Worm (Caenorhabditis elegans) whole organism, L2 larva: ENCODE measurements around the gene pisy-1.

Source experiments
- R02D3.7 ChIP-seq: fragments of 150-350 bp; optimal IDR thresholded peaks from 2 replicates; lab custom pipeline; 2014; ENCODE audit warnings: missing biosample characterization, missing genetic modification characterization
- aly-2 ChIP-seq: fragments of 150-350 bp; optimal IDR thresholded peaks from 2 replicates; lab custom pipeline; 2014; ENCODE audit warnings: missing biosample characterization, missing genetic modification characterization
- ama-1 ChIP-seq: fragments of 150-350 bp; optimal IDR thresholded peaks from 2 replicates; lab custom pipeline; 2018; ENCODE audit warnings: inconsistent platforms
- ceh-16 ChIP-seq: fragments of 150-350 bp; optimal IDR thresholded peaks from 2 replicates; lab custom pipeline; 2014; ENCODE audit warnings: missing biosample characterization, missing genetic modification characterization
- egl-27 ChIP-seq: sonication (generic microtip); optimal IDR thresholded peaks from 3 replicates; lab custom pipeline; 2017; ENCODE audit warnings: missing biosample characterization, missing genetic modification reagents, missing genetic modification characterization
- fos-1 ChIP-seq: fragments of 150-350 bp; optimal IDR thresholded peaks from 2 replicates; lab custom pipeline; 2014; ENCODE audit warnings: missing biosample characterization, missing genetic modification characterization
- nhr-10 ChIP-seq: sonication (generic microtip); optimal IDR thresholded peaks from 2 replicates; lab custom pipeline; 2017; ENCODE audit warnings: missing biosample characterization, missing genetic modification characterization
- nhr-77 ChIP-seq: fragments of 150-350 bp; optimal IDR thresholded peaks from 2 replicates; lab custom pipeline; 2014; ENCODE audit warnings: missing biosample characterization, missing genetic modification characterization
- skn-1 ChIP-seq: sonication (generic microtip); optimal IDR thresholded peaks from 2 replicates; lab custom pipeline; 2017; ENCODE audit warnings: missing biosample characterization, missing genetic modification characterization
- snpc-4 ChIP-seq: fragments of 150-350 bp; optimal IDR thresholded peaks from 2 replicates; lab custom pipeline; 2014; ENCODE audit warnings: missing biosample characterization, missing genetic modification characterization
- zag-1 ChIP-seq: fragments of 150-350 bp; optimal IDR thresholded peaks from 2 replicates; lab custom pipeline; 2014; ENCODE audit warnings: missing biosample characterization, missing genetic modification characterization

- TF ChIP-seq egl-27 (tag; lab: Kevin White, UChicago), result no peak
- TF ChIP-seq nhr-77 (tag; lab: Kevin White, UChicago), result no peak
- TF ChIP-seq R02D3.7 (tag; lab: Kevin White, UChicago), result no peak
- no peak for TF ChIP-seq fos-1 (tag; lab: Kevin White, UChicago)
- TF ChIP-seq nhr-10 (tag; lab: Kevin White, UChicago), result no peak
- no peak for TF ChIP-seq aly-2
- TF ChIP-seq ceh-16 (tag; lab: Kevin White, UChicago), result no peak
- no peak for TF ChIP-seq snpc-4 (tag; lab: Kevin White, UChicago)
- no peak for TF ChIP-seq ama-1 (lab: Kevin White, UChicago)
- no peak for TF ChIP-seq zag-1 (tag; lab: Kevin White, UChicago)
- no peak for TF ChIP-seq skn-1 (tag; lab: Kevin White, UChicago)
Measured at ce11 chrII:12715757-12716350, 22.3 kb downstream of the pisy-1 start.
